Fruit fly (Drosophila melanogaster) whole organism, embryonic: Measurements from ENCODE around the gene CG9184.

Source experiments
- Asciz ChIP-seq: fragments of 200-800 bp; sonication (Bioruptor generic); optimal IDR thresholded peaks from 2 replicates; lab custom pipeline; 2017; ENCODE audit warnings: missing biosample characterization, mild to moderate bottlenecking, missing genetic modification characterization, missing genetic modification reagents
- Bdp1 ChIP-seq: fragments of 200-800 bp; sonication (Bioruptor generic); optimal IDR thresholded peaks from 3 replicates; lab custom pipeline; 2016; ENCODE audit warnings: missing biosample characterization, missing genetic modification characterization
- CG10462 ChIP-seq: fragments of 200-800 bp; sonication (Bioruptor generic); optimal IDR thresholded peaks from 2 replicates; lab custom pipeline; 2016; ENCODE audit warnings: missing biosample characterization, missing genetic modification characterization
- CG12236 ChIP-seq: fragments of 200-800 bp; sonication (Bioruptor generic); optimal IDR thresholded peaks from 2 replicates; lab custom pipeline; 2016; ENCODE audit warnings: missing biosample characterization, missing genetic modification characterization
- CG1233 ChIP-seq: fragments of 200-800 bp; sonication (Bioruptor generic); optimal IDR thresholded peaks from 4 replicates; lab custom pipeline; 2018; ENCODE audit warnings: missing biosample characterization, mild to moderate bottlenecking, missing genetic modification characterization
- CG12769 ChIP-seq: fragments of 200-800 bp; sonication (Bioruptor generic); optimal IDR thresholded peaks from 2 replicates; lab custom pipeline; 2019; ENCODE audit warnings: missing biosample characterization, mild to moderate bottlenecking, missing genetic modification characterization, moderate library complexity
- CG13424 ChIP-seq: fragments of 200-800 bp; sonication (Bioruptor generic); optimal IDR thresholded peaks from 2 replicates; lab custom pipeline; 2019; ENCODE audit warnings: missing biosample characterization, mild to moderate bottlenecking, missing genetic modification characterization, moderate library complexity
- CG13894 ChIP-seq: fragments of 200-800 bp; sonication (Bioruptor generic); optimal IDR thresholded peaks from 3 replicates; lab custom pipeline; 2018; ENCODE audit warnings: missing biosample characterization, mild to moderate bottlenecking, missing genetic modification characterization, moderate library complexity
- CG16779 ChIP-seq: fragments of 200-800 bp; sonication (Bioruptor generic); IDR thresholded peaks from 2 replicates; pipeline ENCODE4 v1.3.6; 2022; ENCODE audit warnings: missing biosample characterization, missing genetic modification characterization
- CG2120 ChIP-seq: fragments of 200-800 bp; sonication (Bioruptor generic); optimal IDR thresholded peaks from 3 replicates; lab custom pipeline; 2016; ENCODE audit warnings: missing biosample characterization, missing genetic modification characterization
- CG3163 ChIP-seq: fragments of 200-800 bp; sonication (Bioruptor generic); optimal IDR thresholded peaks from 3 replicates; lab custom pipeline; 2016; ENCODE audit warnings: missing biosample characterization, missing genetic modification characterization
- CG3847 ChIP-seq: fragments of 200-800 bp; sonication (Bioruptor generic); IDR thresholded peaks from 2 replicates; pipeline ENCODE4 v1.3.6; 2022; ENCODE audit warnings: missing biosample characterization, missing genetic modification characterization
- CG42726 ChIP-seq: fragments of 200-800 bp; sonication (Bioruptor generic); IDR thresholded peaks from 2 replicates; pipeline ENCODE4 v1.3.6; 2022; ENCODE audit warnings: missing biosample characterization, missing genetic modification characterization; ENCODE audit not compliant: partially characterized antibody
- CG8290 ChIP-seq, 3 experiments: fragments of 200-800 bp; sonication (Bioruptor generic); optimal IDR thresholded peaks; 2 replicates each; lab custom pipeline; 2016 to 2019; ENCODE audit warnings: missing biosample characterization in 3 of 3, missing genetic modification characterization in 3 of 3, mild to moderate bottlenecking in 2 of 3, moderate library complexity in 1 of 3
- CG9437 ChIP-seq: fragments of 200-800 bp; sonication (Bioruptor generic); optimal IDR thresholded peaks from 2 replicates; lab custom pipeline; 2018; ENCODE audit warnings: missing biosample characterization, mild to moderate bottlenecking, missing genetic modification characterization
- Deaf1 ChIP-seq: fragments of 200-800 bp; optimal IDR thresholded peaks from 3 replicates; lab custom pipeline; 2019; ENCODE audit warnings: missing biosample characterization, mild to moderate bottlenecking, missing genetic modification characterization, moderate library complexity
- Drgx ChIP-seq: fragments of 200-800 bp; sonication (Bioruptor generic); IDR thresholded peaks from 2 replicates; pipeline ENCODE4 v1.3.6; 2022; ENCODE audit warnings: missing biosample characterization, missing genetic modification characterization
- HLH4C ChIP-seq: fragments of 200-800 bp; sonication (Bioruptor generic); IDR thresholded peaks from 3 replicates; pipeline ENCODE4 v1.3.6; 2022; ENCODE audit warnings: missing biosample characterization, missing genetic modification characterization; ENCODE audit not compliant: partially characterized antibody
- Hmx ChIP-seq: fragments of 200-800 bp; sonication (Bioruptor generic); optimal IDR thresholded peaks from 2 replicates; lab custom pipeline; 2016; ENCODE audit warnings: missing biosample characterization, missing genetic modification characterization
- Hr51 ChIP-seq, 2 experiments: fragments of 200-800 bp; sonication (Bioruptor generic); optimal IDR thresholded peaks; 2 replicates in 1 of 2; 3 replicates in 1 of 2; lab custom pipeline; 2016 to 2018; ENCODE audit warnings: missing biosample characterization in 2 of 2, missing genetic modification characterization in 2 of 2, mild to moderate bottlenecking in 1 of 2, moderate library complexity in 1 of 2
- Jarid2 ChIP-seq: fragments of 200-800 bp; sonication (Bioruptor generic); optimal IDR thresholded peaks from 3 replicates; lab custom pipeline; 2017; ENCODE audit warnings: mild to moderate bottlenecking, missing biosample characterization, missing genetic modification reagents, missing genetic modification characterization
- Med ChIP-seq: fragments of 200-800 bp; sonication (Bioruptor generic); peaks from one replicate; lab custom pipeline; 2016; ENCODE audit warnings: missing biosample characterization, missing genetic modification characterization, mild to moderate bottlenecking, inconsistent platforms, moderate library complexity
- NFAT ChIP-seq: fragments of 200-800 bp; sonication (Bioruptor generic); IDR thresholded peaks from 2 replicates; pipeline ENCODE4 v1.3.6; 2022; ENCODE audit warnings: missing biosample characterization, missing genetic modification characterization
- Oaz ChIP-seq: fragments of 200-800 bp; sonication (Bioruptor generic); IDR thresholded peaks from 2 replicates; pipeline ENCODE4 v1.3.6; 2022; ENCODE audit warnings: missing biosample characterization, missing genetic modification characterization
- Oli ChIP-seq: fragments of 200-800 bp; sonication (Bioruptor generic); optimal IDR thresholded peaks from 2 replicates; lab custom pipeline; 2018; ENCODE audit warnings: missing biosample characterization, mild to moderate bottlenecking, missing genetic modification characterization, moderate library complexity
- Ssrp ChIP-seq: fragments of 200-800 bp; sonication (Bioruptor generic); optimal IDR thresholded peaks from 2 replicates; lab custom pipeline; 2018; ENCODE audit warnings: missing biosample characterization, mild to moderate bottlenecking, missing genetic modification characterization, moderate library complexity
- Taf1 ChIP-seq: fragments of 200-800 bp; sonication (Bioruptor generic); IDR thresholded peaks from 2 replicates; pipeline ENCODE4 v1.3.6; 2022; ENCODE audit warnings: missing biosample characterization, missing genetic modification characterization
- Trl ChIP-seq, 3 experiments: fragments of >200 bp in 2 of 3; fragments of 200-800 bp in 1 of 3; sonication (Bioruptor generic) in 1 of 3; optimal IDR thresholded peaks; 2 replicates in 1 of 3; 3 replicates in 2 of 3; lab custom pipeline; 2016 to 2017; ENCODE audit warnings: missing biosample characterization in 1 of 3, missing genetic modification characterization in 1 of 3
- abd-A ChIP-seq: fragments of 200-800 bp; sonication (Bioruptor generic); optimal IDR thresholded peaks from 3 replicates; lab custom pipeline; 2019; ENCODE audit warnings: missing biosample characterization, mild to moderate bottlenecking, missing genetic modification characterization, moderate library complexity
- aop ChIP-seq: fragments of 200-800 bp; sonication (Bioruptor generic); IDR thresholded peaks from 2 replicates; pipeline ENCODE4 v1.3.6; 2022; ENCODE audit warnings: missing biosample characterization, missing genetic modification characterization
- chinmo ChIP-seq: fragments of 200-800 bp; sonication (Bioruptor generic); IDR thresholded peaks from 4 replicates; pipeline ENCODE4 v1.3.6; 2022; ENCODE audit warnings: missing biosample characterization, missing genetic modification characterization; ENCODE audit not compliant: partially characterized antibody
- dimm ChIP-seq: fragments of 200-800 bp; sonication (Bioruptor generic); IDR thresholded peaks from 2 replicates; pipeline ENCODE4 v1.3.6; 2022; ENCODE audit warnings: missing biosample characterization, missing genetic modification characterization
- dysf ChIP-seq: fragments of 200-800 bp; sonication (Bioruptor generic); IDR thresholded peaks from 3 replicates; pipeline ENCODE4 v1.3.6; 2022; ENCODE audit warnings: missing biosample characterization, missing genetic modification characterization
- eve ChIP-seq, 2 experiments: fragments of >200 bp; optimal IDR thresholded peaks; 2 replicates each; lab custom pipeline; 2017; ENCODE audit warnings: missing biosample characterization in 2 of 2, missing genetic modification characterization in 2 of 2
- ewg ChIP-seq: fragments of 200-800 bp; sonication (Bioruptor generic); optimal IDR thresholded peaks from 3 replicates; lab custom pipeline; 2017; ENCODE audit warnings: mild to moderate bottlenecking, missing biosample characterization, missing genetic modification reagents, missing genetic modification characterization
- gce ChIP-seq: fragments of 200-800 bp; sonication (Bioruptor generic); IDR thresholded peaks from 3 replicates; pipeline ENCODE4 v1.3.6; 2022; ENCODE audit warnings: missing biosample characterization, missing genetic modification characterization
- ind ChIP-seq: fragments of 200-800 bp; sonication (Bioruptor generic); optimal IDR thresholded peaks from 3 replicates; lab custom pipeline; 2016; ENCODE audit warnings: missing biosample characterization, missing genetic modification characterization
- insv ChIP-seq, 2 experiments: fragments of 200-800 bp; sonication (Bioruptor generic); optimal IDR thresholded peaks; 3 replicates each; lab custom pipeline; 2016 to 2018; ENCODE audit warnings: missing biosample characterization in 2 of 2, missing genetic modification characterization in 2 of 2
- lmd ChIP-seq: fragments of 200-800 bp; sonication (Bioruptor generic); IDR thresholded peaks from 2 replicates; pipeline ENCODE4 v1.3.6; 2022; ENCODE audit warnings: missing biosample characterization, missing genetic modification characterization
- pita ChIP-seq: fragments of 200-800 bp; sonication (Bioruptor generic); optimal IDR thresholded peaks from 2 replicates; lab custom pipeline; 2017; ENCODE audit warnings: missing biosample characterization, mild to moderate bottlenecking, missing genetic modification characterization
- row ChIP-seq: fragments of 200-800 bp; sonication (Bioruptor generic); IDR thresholded peaks from 3 replicates; pipeline ENCODE4 v1.3.6; 2022; ENCODE audit warnings: missing biosample characterization, missing genetic modification characterization
- sd ChIP-seq: fragments of 200-800 bp; sonication (Bioruptor generic); optimal IDR thresholded peaks from 3 replicates; lab custom pipeline; 2018; ENCODE audit warnings: missing biosample characterization, mild to moderate bottlenecking, missing genetic modification characterization, moderate library complexity
- seq ChIP-seq: fragments of 200-800 bp; sonication (Bioruptor generic); IDR thresholded peaks from 2 replicates; pipeline ENCODE4 v1.3.6; 2022; ENCODE audit warnings: missing biosample characterization, missing genetic modification characterization
- sima ChIP-seq: fragments of 200-800 bp; sonication (Bioruptor generic); optimal IDR thresholded peaks from 2 replicates; lab custom pipeline; 2016; ENCODE audit warnings: missing biosample characterization, missing genetic modification characterization
- slbo ChIP-seq: fragments of 200-800 bp; sonication (Bioruptor generic); IDR thresholded peaks from 2 replicates; pipeline ENCODE4 v1.3.6; 2022; ENCODE audit warnings: missing biosample characterization, missing genetic modification characterization
- ssp ChIP-seq: fragments of 200-800 bp; sonication (Bioruptor generic); IDR thresholded peaks from 2 replicates; pipeline ENCODE4 v1.3.6; 2022; ENCODE audit warnings: missing biosample characterization, missing genetic modification characterization

CG9184 gene

DNA sequence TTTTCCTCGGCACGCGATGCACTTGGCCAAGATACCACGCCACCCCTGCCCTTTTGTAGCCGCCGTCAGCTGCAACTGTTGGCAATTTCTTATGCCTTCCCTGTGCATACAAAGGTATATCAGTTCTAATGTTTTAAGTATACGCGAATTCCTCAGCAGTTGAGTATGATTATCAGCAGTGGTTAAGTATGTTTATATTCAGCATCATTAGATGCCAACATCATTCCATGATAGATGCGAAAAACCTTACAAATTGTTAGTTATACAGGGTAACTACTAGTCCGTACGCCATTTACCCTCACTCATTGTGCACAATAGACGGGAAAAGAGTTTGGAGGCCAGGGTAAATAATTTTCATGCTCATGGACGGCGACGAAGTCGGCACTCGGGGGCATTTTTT, 42.9 kb downstream of the CG9184 start:
- no peak for TF ChIP-seq insv (GFP tag; optimal IDR thresholded peaks at IDR 0.05; lab: Kevin White, UChicago)
- TF ChIP-seq Med (GFP tag; lab: Kevin White, UChicago) = peak; percentile 19
- peak; percentile 28; the same call in 1 of the 3 replicates for TF ChIP-seq dysf (GFP tag; lab: Robert Waterston, UW)
- TF ChIP-seq ssp (GFP tag; lab: Robert Waterston, UW) = 0 out of 2 replicates have a peak, but pooled peaks have one; percentile 11
- TF ChIP-seq Drgx = peak; percentile 26; the same call in 1 of the 2 replicates
- peak; percentile 17 for TF ChIP-seq CG2120 (GFP tag; lab: Kevin White, UChicago)
- no peak for TF ChIP-seq CG8290 (GFP tag; optimal IDR thresholded peaks at IDR 0.05; lab: Kevin White, UChicago)
- TF ChIP-seq CG8290 (tag; optimal IDR thresholded peaks at IDR 0.05; lab: Kevin White, UChicago) = peak in 1 of 2 experiments; percentile 12
- peak; percentile 30; the same call in 1 of the 3 replicates for TF ChIP-seq row (GFP tag; lab: Robert Waterston, UW)
- TF ChIP-seq lmd (GFP tag; lab: Robert Waterston, UW) = 0 out of 2 replicates have a peak, but pooled peaks have one; percentile 9
- TF ChIP-seq seq (GFP tag; lab: Robert Waterston, UW) = no peak
- TF ChIP-seq slbo (GFP tag; lab: Robert Waterston, UW) = no peak
- 0 out of 2 replicates have a peak, but pooled peaks have one; percentile 16 for TF ChIP-seq CG3847 (GFP tag; lab: Robert Waterston, UW)
- TF ChIP-seq, all 482 proteins: peak for 9

DNA sequence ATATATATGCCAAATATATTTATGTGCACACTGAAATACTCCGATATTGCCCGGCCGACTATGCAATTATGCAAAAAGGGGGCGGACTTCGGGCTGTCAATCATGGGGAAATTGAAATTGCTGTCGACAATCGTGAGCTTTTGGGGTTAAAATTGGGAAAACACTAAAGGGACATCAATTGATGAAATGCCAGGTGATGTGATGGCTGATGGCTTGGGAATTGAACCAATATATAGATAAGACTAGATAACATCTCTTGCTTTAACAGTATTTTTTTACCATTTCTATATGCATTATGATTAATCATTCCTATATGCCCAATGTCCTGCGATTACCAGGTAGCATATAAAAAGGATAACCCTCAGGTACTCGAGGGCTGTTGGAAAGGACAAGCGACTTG, 44.7 kb downstream of the CG9184 start:
- no peak for TF ChIP-seq Oaz (GFP tag; lab: Robert Waterston, UW)
- no peak for TF ChIP-seq Bdp1
- TF ChIP-seq pita (GFP tag; lab: Kevin White, UChicago) = no peak
- no peak for TF ChIP-seq Taf1 (GFP tag; lab: Robert Waterston, UW)
- TF ChIP-seq CG1233 (GFP tag; lab: Kevin White, UChicago) = no peak
- TF ChIP-seq CG13424 (tag; lab: Kevin White, UChicago) = no peak
- no peak for TF ChIP-seq Hr51 (GFP tag; optimal IDR thresholded peaks at IDR 0.05; lab: Kevin White, UChicago)
- TF ChIP-seq CG8290 (GFP tag; optimal IDR thresholded peaks at IDR 0.05; lab: Kevin White, UChicago) = no peak
- no peak for TF ChIP-seq CG8290 (tag; optimal IDR thresholded peaks at IDR 0.05; lab: Kevin White, UChicago)
- no peak for TF ChIP-seq CG3163 (GFP tag; lab: Kevin White, UChicago)
- no peak for TF ChIP-seq slbo (GFP tag; lab: Robert Waterston, UW)
- TF ChIP-seq eve (GFP tag; optimal IDR thresholded peaks at IDR 0.05; lab: Kevin White, UChicago) = no peak
- TF ChIP-seq Ssrp = no peak
- no peak for TF ChIP-seq Asciz (GFP tag; lab: Kevin White, UChicago)
- TF ChIP-seq gce (GFP tag; lab: Robert Waterston, UW) = no peak
- no peak for TF ChIP-seq Oli (tag; lab: Kevin White, UChicago)
- no peak for TF ChIP-seq CG12236 (GFP tag; lab: Kevin White, UChicago)
- no peak for TF ChIP-seq sima (GFP tag; lab: Kevin White, UChicago)
- TF ChIP-seq, all 482 proteins: peak for 0

DNA sequence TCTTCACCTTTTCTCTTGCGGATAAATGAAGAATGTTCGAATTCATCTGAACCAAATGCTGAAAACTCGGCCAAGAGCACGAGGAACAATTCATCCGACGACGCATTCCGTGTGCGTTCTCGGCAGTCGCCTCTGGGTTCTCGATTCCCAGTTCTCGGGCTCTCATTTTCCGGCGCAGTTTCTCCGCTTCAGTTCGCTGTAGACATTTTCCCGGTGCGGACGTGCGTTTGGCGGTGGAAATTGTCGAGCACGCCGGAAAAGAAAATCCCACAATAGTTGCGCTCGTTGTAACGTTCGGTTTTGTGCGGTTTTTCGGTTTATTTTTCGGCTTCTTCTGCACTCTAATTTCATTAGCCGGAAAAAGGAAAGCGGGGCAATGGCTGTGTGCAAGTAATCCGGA, 46.8 kb downstream of the CG9184 start, which contains the start of gene CG32333:
Gene CG32333, plus strand, starts transcription at position 190 of the 400 bp plus-strand sequence.
- peak; percentile 31 for TF ChIP-seq sd (tag; lab: Kevin White, UChicago)
- no peak for TF ChIP-seq NFAT (GFP tag; lab: Robert Waterston, UW)
- TF ChIP-seq dimm (GFP tag; lab: Robert Waterston, UW) = no peak
- no peak for TF ChIP-seq Drgx
- TF ChIP-seq CG12769 (tag; lab: Kevin White, UChicago) = peak; percentile 28
- TF ChIP-seq HLH4C (GFP tag; lab: Robert Waterston, UW) = 0 out of 3 replicates have a peak, but pooled peaks have one; percentile 15
- TF ChIP-seq abd-A (tag; lab: Kevin White, UChicago) = peak; percentile 2
- TF ChIP-seq Med (GFP tag; lab: Kevin White, UChicago) = peak; percentile 67
- TF ChIP-seq ewg (GFP tag; lab: Kevin White, UChicago) = peak; percentile 53
- TF ChIP-seq CG10462 (GFP tag; lab: Kevin White, UChicago) = no peak
- 0 out of 4 replicates have a peak, but pooled peaks have one; percentile 35 for TF ChIP-seq chinmo
- TF ChIP-seq Hmx (GFP tag; lab: Kevin White, UChicago) = no peak
- TF ChIP-seq CG16779 (GFP tag; lab: Robert Waterston, UW) = 0 out of 2 replicates have a peak, but pooled peaks have one; percentile 16
- peak; percentile 91 for TF ChIP-seq Deaf1 (tag; lab: Kevin White, UChicago)
- TF ChIP-seq CG42726 = peak; percentile 45; the same call in 1 of the 2 replicates
- peak; percentile 42 to 68 for TF ChIP-seq Trl (optimal IDR thresholded peaks at IDR 0.05; lab: Kevin White, UChicago)
- no peak for TF ChIP-seq Trl (GFP tag; optimal IDR thresholded peaks at IDR 0.05; lab: Kevin White, UChicago)
- no peak for TF ChIP-seq ind (GFP tag; lab: Kevin White, UChicago)
- TF ChIP-seq CG3163 (GFP tag; lab: Kevin White, UChicago) = peak; percentile 71
- TF ChIP-seq Jarid2 (GFP tag; lab: Kevin White, UChicago) = peak; percentile 45
- peak; percentile 19 for TF ChIP-seq CG13894
- TF ChIP-seq aop (GFP tag; lab: Robert Waterston, UW) = no peak
- no peak for TF ChIP-seq CG9437 (GFP tag; lab: Kevin White, UChicago)
